Fruit fly (Drosophila melanogaster): ENCODE results near the gene upd2.

DNA sequence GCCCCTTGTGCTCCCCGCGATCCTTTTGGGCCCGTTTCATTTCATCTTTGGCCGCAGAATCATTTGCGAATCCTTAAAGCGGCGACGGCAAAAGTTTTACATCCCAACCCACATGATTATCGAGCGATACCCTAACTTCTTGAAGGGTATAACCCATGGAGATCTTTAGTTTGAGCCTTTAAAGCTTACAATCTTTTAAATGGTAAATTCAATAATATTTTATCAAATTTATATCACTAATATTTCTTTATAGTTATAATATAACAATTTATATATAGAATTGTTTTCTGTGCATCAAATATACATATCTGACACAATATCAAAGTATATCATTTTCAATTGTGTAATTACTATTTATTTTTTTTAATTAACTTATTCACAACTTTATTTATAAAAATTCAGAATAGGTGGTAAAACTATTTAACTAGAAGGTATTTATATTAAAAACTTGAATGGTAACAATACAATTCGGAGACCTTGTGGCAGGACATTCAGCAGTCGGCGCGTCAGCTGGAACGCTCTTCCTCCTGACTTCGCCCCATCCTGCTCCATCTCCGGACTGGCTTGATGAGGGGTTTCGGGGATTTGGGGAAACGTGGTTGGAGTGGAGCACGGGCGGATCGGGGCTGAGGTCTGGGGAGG is 13.3 kb upstream of the upd2 start:
- TF ChIP-seq usp (GFP tag; optimal IDR thresholded peaks at IDR 0.05) (no peak), pan (optimal IDR thresholded peaks at IDR 0.05) (no peak), psq (optimal IDR thresholded peaks at IDR 0.05) (no peak), EcR (GFP tag; optimal IDR thresholded peaks at IDR 0.05) (no peak), CG8478 (optimal IDR thresholded peaks at IDR 0.05) (no peak), Dll (optimal IDR thresholded peaks at IDR 0.05) (no peak)

Data from whole organism.